Fruit fly (Drosophila melanogaster) whole organism, embryonic: Measurements from ENCODE around the gene CG10063.

Source experiments
- ATbp ChIP-seq: fragments of 200-800 bp; sonication (Bioruptor generic); optimal IDR thresholded peaks from 2 replicates; lab custom pipeline; 2017; ENCODE audit warnings: missing biosample characterization, mild to moderate bottlenecking, missing genetic modification characterization, missing genetic modification reagents
- Ada2b ChIP-seq: fragments of 200-800 bp; sonication (Bioruptor generic); IDR thresholded peaks from 2 replicates; pipeline ENCODE4 v1.3.6; 2022; ENCODE audit warnings: missing biosample characterization, missing genetic modification characterization
- Blimp-1 ChIP-seq: fragments of 200-800 bp; sonication (Bioruptor generic); optimal IDR thresholded peaks from 3 replicates; lab custom pipeline; 2018; ENCODE audit warnings: missing biosample characterization, missing genetic modification characterization, mild to moderate bottlenecking, moderate library complexity, missing genetic modification reagents
- CG10366 ChIP-seq: fragments of 200-800 bp; sonication (Bioruptor generic); IDR thresholded peaks from 2 replicates; pipeline ENCODE4 v1.3.6; 2022; ENCODE audit warnings: missing biosample characterization, missing genetic modification characterization
- CG11504 ChIP-seq: fragments of 200-800 bp; sonication (Bioruptor generic); optimal IDR thresholded peaks from 3 replicates; lab custom pipeline; 2019; ENCODE audit warnings: missing biosample characterization, mild to moderate bottlenecking, missing genetic modification characterization, moderate library complexity
- CG15269 ChIP-seq: fragments of 200-800 bp; sonication (Bioruptor generic); optimal IDR thresholded peaks from 2 replicates; lab custom pipeline; 2018; ENCODE audit warnings: missing biosample characterization, mild to moderate bottlenecking, missing genetic modification characterization, moderate library complexity
- CG16779 ChIP-seq: fragments of 200-800 bp; sonication (Bioruptor generic); IDR thresholded peaks from 2 replicates; pipeline ENCODE4 v1.3.6; 2022; ENCODE audit warnings: missing biosample characterization, missing genetic modification characterization
- CG16813 ChIP-seq: fragments of 200-800 bp; sonication (Bioruptor generic); IDR thresholded peaks from 3 replicates; pipeline ENCODE4 v1.3.6; 2022; ENCODE audit warnings: missing biosample characterization, missing genetic modification characterization; ENCODE audit not compliant: partially characterized antibody
- CG16863 ChIP-seq: fragments of 200-800 bp; sonication (Bioruptor generic); optimal IDR thresholded peaks from 3 replicates; lab custom pipeline; 2016; ENCODE audit warnings: missing biosample characterization, missing genetic modification characterization
- CG17186 ChIP-seq: fragments of 200-800 bp; sonication (Bioruptor generic); optimal IDR thresholded peaks from 3 replicates; lab custom pipeline; 2017; ENCODE audit warnings: missing biosample characterization, missing genetic modification reagents, missing genetic modification characterization
- CG2678 ChIP-seq: fragments of 200-800 bp; sonication (Bioruptor generic); optimal IDR thresholded peaks from 3 replicates; lab custom pipeline; 2019; ENCODE audit warnings: missing biosample characterization, mild to moderate bottlenecking, missing genetic modification characterization, moderate library complexity
- CG34422 ChIP-seq: fragments of 200-800 bp; sonication (Bioruptor generic); IDR thresholded peaks from 3 replicates; pipeline ENCODE4 v1.3.6; 2022; ENCODE audit warnings: missing biosample characterization, missing genetic modification characterization
- CG3726 ChIP-seq: fragments of 200-800 bp; sonication (Bioruptor generic); IDR thresholded peaks from 3 replicates; pipeline ENCODE4, ENCODE4 v1.3.6; 2022; ENCODE audit warnings: missing biosample characterization, missing genetic modification characterization
- CG3847 ChIP-seq: fragments of 200-800 bp; sonication (Bioruptor generic); IDR thresholded peaks from 2 replicates; pipeline ENCODE4 v1.3.6; 2022; ENCODE audit warnings: missing biosample characterization, missing genetic modification characterization
- CG7928 ChIP-seq: fragments of 200-800 bp; sonication (Bioruptor generic); optimal IDR thresholded peaks from 2 replicates; lab custom pipeline; 2017; ENCODE audit warnings: missing biosample characterization, mild to moderate bottlenecking, missing genetic modification characterization
- Drgx ChIP-seq: fragments of 200-800 bp; sonication (Bioruptor generic); IDR thresholded peaks from 2 replicates; pipeline ENCODE4 v1.3.6; 2022; ENCODE audit warnings: missing biosample characterization, missing genetic modification characterization
- Fer1 ChIP-seq: fragments of 200-800 bp; sonication (Bioruptor generic); optimal IDR thresholded peaks from 2 replicates; lab custom pipeline; 2017; ENCODE audit warnings: missing biosample characterization, mild to moderate bottlenecking, missing genetic modification characterization
- GATAe ChIP-seq: fragments of 200-800 bp; sonication (Bioruptor generic); conservative IDR thresholded peaks from 2 replicates; pipeline ENCODE4 v1.3.6; 2022; ENCODE audit warnings: missing biosample characterization, missing genetic modification characterization
- H2.0 ChIP-seq: fragments of 200-800 bp; sonication (Bioruptor generic); IDR thresholded peaks from 2 replicates; pipeline ENCODE4 v1.3.6; 2022; ENCODE audit warnings: missing biosample characterization, missing genetic modification characterization
- Hr51 ChIP-seq, 2 experiments: fragments of 200-800 bp; sonication (Bioruptor generic); optimal IDR thresholded peaks; 2 replicates in 1 of 2; 3 replicates in 1 of 2; lab custom pipeline; 2016 to 2018; ENCODE audit warnings: missing biosample characterization in 2 of 2, missing genetic modification characterization in 2 of 2, mild to moderate bottlenecking in 1 of 2, moderate library complexity in 1 of 2
- Lhr ChIP-seq: fragments of 200-800 bp; sonication (Bioruptor generic); optimal IDR thresholded peaks from 3 replicates; lab custom pipeline; 2017; ENCODE audit warnings: mild to moderate bottlenecking, missing biosample characterization, missing genetic modification reagents, missing genetic modification characterization
- Lim3 ChIP-seq: fragments of 200-800 bp; sonication (Bioruptor generic); IDR thresholded peaks from 2 replicates; pipeline ENCODE4 v1.3.6; 2022; ENCODE audit warnings: missing biosample characterization, missing genetic modification characterization
- Med ChIP-seq: fragments of 200-800 bp; sonication (Bioruptor generic); peaks from one replicate; lab custom pipeline; 2016; ENCODE audit warnings: missing biosample characterization, missing genetic modification characterization, mild to moderate bottlenecking, inconsistent platforms, moderate library complexity
- Oli ChIP-seq: fragments of 200-800 bp; sonication (Bioruptor generic); optimal IDR thresholded peaks from 2 replicates; lab custom pipeline; 2018; ENCODE audit warnings: missing biosample characterization, mild to moderate bottlenecking, missing genetic modification characterization, moderate library complexity
- Rfx ChIP-seq: fragments of 200-800 bp; sonication (Bioruptor generic); IDR thresholded peaks from 2 replicates; pipeline ENCODE4 v1.3.6; 2022; ENCODE audit warnings: missing biosample characterization, missing genetic modification characterization
- Side ChIP-seq: fragments of 200-800 bp; sonication (Bioruptor generic); optimal IDR thresholded peaks from 2 replicates; lab custom pipeline; 2016; ENCODE audit warnings: missing biosample characterization, missing genetic modification characterization
- Sox102F ChIP-seq: fragments of 200-800 bp; sonication (Bioruptor generic); optimal IDR thresholded peaks from 2 replicates; lab custom pipeline; 2018; ENCODE audit warnings: missing biosample characterization, mild to moderate bottlenecking, missing genetic modification characterization, moderate library complexity
- ap ChIP-seq: fragments of 200-800 bp; sonication (Bioruptor generic); IDR thresholded peaks from 2 replicates; pipeline ENCODE4 v1.3.6; 2022; ENCODE audit warnings: missing biosample characterization, missing genetic modification characterization
- bsh ChIP-seq, 2 experiments: fragments of 200-800 bp; sonication (Bioruptor generic); optimal IDR thresholded peaks; 2 replicates each; lab custom pipeline; 2017 to 2018; ENCODE audit warnings: mild to moderate bottlenecking in 2 of 2, missing biosample characterization in 2 of 2, missing genetic modification characterization in 2 of 2, moderate library complexity in 1 of 2
- danr ChIP-seq: fragments of 200-800 bp; sonication (Bioruptor generic); IDR thresholded peaks from 2 replicates; pipeline ENCODE4 v1.3.6; 2022; ENCODE audit warnings: missing biosample characterization, missing genetic modification characterization
- dmrt99B ChIP-seq: fragments of 200-800 bp; sonication (Bioruptor generic); optimal IDR thresholded peaks from 2 replicates; lab custom pipeline; 2018; ENCODE audit warnings: missing biosample characterization, mild to moderate bottlenecking, missing genetic modification characterization, moderate library complexity
- dysf ChIP-seq: fragments of 200-800 bp; sonication (Bioruptor generic); IDR thresholded peaks from 3 replicates; pipeline ENCODE4 v1.3.6; 2022; ENCODE audit warnings: missing biosample characterization, missing genetic modification characterization
- eve ChIP-seq, 2 experiments: fragments of >200 bp; optimal IDR thresholded peaks; 2 replicates each; lab custom pipeline; 2017; ENCODE audit warnings: missing biosample characterization in 2 of 2, missing genetic modification characterization in 2 of 2
- gem ChIP-seq: fragments of 200-800 bp; sonication (Bioruptor generic); optimal IDR thresholded peaks from 2 replicates; lab custom pipeline; 2019; ENCODE audit warnings: missing biosample characterization, mild to moderate bottlenecking, missing genetic modification characterization, moderate library complexity
- h ChIP-seq: fragments of >200 bp; optimal IDR thresholded peaks from 2 replicates; lab custom pipeline; 2017
- jing ChIP-seq: fragments of 200-800 bp; sonication (Bioruptor generic); optimal IDR thresholded peaks from 2 replicates; lab custom pipeline; 2018; ENCODE audit warnings: missing biosample characterization, mild to moderate bottlenecking, missing genetic modification characterization
- nmo ChIP-seq: fragments of 200-800 bp; sonication (Bioruptor generic); optimal IDR thresholded peaks from 2 replicates; lab custom pipeline; 2018; ENCODE audit warnings: missing biosample characterization, mild to moderate bottlenecking, missing genetic modification characterization, moderate library complexity
- phol ChIP-seq: fragments of 200-800 bp; sonication (Bioruptor generic); optimal IDR thresholded peaks from 3 replicates; lab custom pipeline; 2018; ENCODE audit warnings: missing biosample characterization, mild to moderate bottlenecking, missing genetic modification characterization, moderate library complexity
- slbo ChIP-seq: fragments of 200-800 bp; sonication (Bioruptor generic); IDR thresholded peaks from 2 replicates; pipeline ENCODE4 v1.3.6; 2022; ENCODE audit warnings: missing biosample characterization, missing genetic modification characterization
- wek ChIP-seq: fragments of 200-800 bp; sonication (Bioruptor generic); optimal IDR thresholded peaks from 3 replicates; lab custom pipeline; 2018; ENCODE audit warnings: missing biosample characterization, mild to moderate bottlenecking, missing genetic modification characterization, moderate library complexity

Gene CG10063

DNA sequence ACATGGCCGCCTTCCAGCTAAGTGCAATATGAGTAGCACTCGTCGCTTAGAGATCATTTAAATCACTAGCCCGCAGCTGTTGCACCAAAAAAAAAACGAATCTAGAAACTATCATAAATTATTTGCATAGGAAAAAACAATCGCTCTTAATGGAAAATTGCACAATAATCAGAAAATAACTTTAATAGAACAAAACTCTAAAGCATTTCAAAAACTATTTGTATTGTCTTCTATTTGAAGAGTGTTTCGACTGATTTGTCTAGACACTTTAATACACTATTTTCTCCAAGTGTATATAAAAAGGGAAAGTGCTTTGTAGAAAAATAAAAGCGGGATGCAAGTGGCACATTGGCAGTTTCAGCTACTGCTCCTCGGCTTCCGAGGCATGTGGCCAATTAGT lies 34.2 kb upstream of the CG10063 start:
- TF ChIP-seq Hr51 (GFP tag; optimal IDR thresholded peaks at IDR 0.05; lab: Kevin White, UChicago) = peak in 1 of 2 experiments; percentile 6
- TF ChIP-seq Sox102F = peak; percentile 51
- peak in 1 of 2 experiments; percentile 25 for TF ChIP-seq bsh (GFP tag; optimal IDR thresholded peaks at IDR 0.05; lab: Kevin White, UChicago)
- TF ChIP-seq CG16779 (GFP tag; lab: Robert Waterston, UW) = no peak
- no peak for TF ChIP-seq Side (GFP tag; lab: Kevin White, UChicago)
- TF ChIP-seq CG34422 (GFP tag; lab: Robert Waterston, UW) = no peak
- TF ChIP-seq eve (GFP tag; optimal IDR thresholded peaks at IDR 0.05; lab: Kevin White, UChicago) = no peak
- TF ChIP-seq Blimp-1 = peak; percentile 42
- TF ChIP-seq gem (tag; lab: Kevin White, UChicago) = peak; percentile 30
- peak; percentile 4 for TF ChIP-seq Oli (tag; lab: Kevin White, UChicago)
- no peak for TF ChIP-seq CG17186
- no peak for TF ChIP-seq H2.0 (GFP tag; lab: Robert Waterston, UW)

dm6 chr3L:7003132-7003531 lies 30.9 kb upstream of the CG10063 start:
- TF ChIP-seq CG7928 (GFP tag; lab: Kevin White, UChicago) (no peak), slbo (peak; percentile 23; the same call in 1 of the 2 replicates), h (no peak), CG3726 (GFP tag; lab: Robert Waterston, UW) (no peak), danr (no peak), CG16813 (GFP tag; lab: Robert Waterston, UW) (no peak), Sox102F (peak; percentile 22), gem (tag; lab: Kevin White, UChicago) (peak; percentile 17), CG3847 (GFP tag; lab: Robert Waterston, UW) (no peak), nmo (GFP tag; lab: Kevin White, UChicago) (no peak), Hr51 (GFP tag; optimal IDR thresholded peaks at IDR 0.05; lab: Kevin White, UChicago) (peak in 1 of 2 experiments; percentile 39), CG15269 (peak; percentile 37), CG2678 (tag; lab: Kevin White, UChicago) (peak; percentile 3), CG16863 (GFP tag; lab: Kevin White, UChicago) (no peak), ap (no peak), Rfx (peak; percentile 36; the same call in 1 of the 2 replicates), CG11504 (peak; percentile 21), Fer1 (GFP tag; lab: Kevin White, UChicago) (no peak), Lhr (no peak), jing (no peak), dysf (GFP tag; lab: Robert Waterston, UW) (peak; percentile 55; the same call in 2 of the 3 replicates), phol (no peak), dmrt99B (tag; lab: Kevin White, UChicago) (peak; percentile 26), wek (GFP tag; lab: Kevin White, UChicago) (no peak), Med (GFP tag; lab: Kevin White, UChicago) (peak; percentile 19), ATbp (no peak), GATAe (no peak), CG10366 (GFP tag; lab: Robert Waterston, UW) (no peak), Lim3 (GFP tag; lab: Robert Waterston, UW) (no peak), Ada2b (GFP tag; lab: Robert Waterston, UW) (no peak), Drgx (GFP tag; lab: Robert Waterston, UW) (peak; percentile 24; the same call in 1 of the 2 replicates)
- TF ChIP-seq, all 482 proteins: peak for 12
